In genomic region chr3L:16768001-16768652, dm6 we compare ENCODE assay signal across 3 fruit fly cellular contexts.
TF ChIP-seq lines count a peak whose summit lies in the region.

No protein-coding gene starts in this region.

- TF ChIP-seq CTCF in whole organism, embryonic (GFP tag; optimal IDR thresholded peaks at IDR 0.05; lab: Kevin White, UChicago), result no peak

TF ChIP-seq in whole organism, embryonic, 481 proteins besides CTCF, POLR2A, EP300 and RAD21 (continues in another document):
- TF ChIP-seq caup (GFP tag; optimal IDR thresholded peaks at IDR 0.05; lab: Kevin White, UChicago; ENCODE audit: severe bottlenecking), result no peak
- TF ChIP-seq CG18619 (GFP tag; optimal IDR thresholded peaks at IDR 0.05; lab: Kevin White, UChicago), result no peak
- no peak for TF ChIP-seq Dad (GFP tag; optimal IDR thresholded peaks at IDR 0.05; lab: Kevin White, UChicago)
- peak; percentile 40; the same call in 1 of the 2 replicates for TF ChIP-seq HLH3B (GFP tag; IDR thresholded peaks at IDR 0.05; lab: Robert Waterston, UW)
- no peak for TF ChIP-seq Rfx (GFP tag; IDR thresholded peaks at IDR 0.05; lab: Robert Waterston, UW)
- TF ChIP-seq CG12299 (tag; optimal IDR thresholded peaks at IDR 0.05; lab: Kevin White, UChicago), result no peak
- TF ChIP-seq crol (GFP tag; IDR thresholded peaks at IDR 0.05; lab: Robert Waterston, UW), result no peak
- peak; percentile 73 for TF ChIP-seq CG10959 (GFP tag; IDR thresholded peaks at IDR 0.05; lab: Robert Waterston, UW)
- TF ChIP-seq CG3407 (GFP tag; optimal IDR thresholded peaks at IDR 0.05; lab: Kevin White, UChicago), result no peak
- no peak for TF ChIP-seq jigr1 (GFP tag; IDR thresholded peaks at IDR 0.05; lab: Robert Waterston, UW)
- TF ChIP-seq Abd-B (GFP tag; optimal IDR thresholded peaks at IDR 0.05; lab: Kevin White, UChicago), result peak; percentile 22
- TF ChIP-seq ab (GFP tag; optimal IDR thresholded peaks at IDR 0.05; lab: Kevin White, UChicago), result no peak
- peak; percentile 32 for TF ChIP-seq CG6254 (GFP tag; optimal IDR thresholded peaks at IDR 0.05; lab: Kevin White, UChicago)
- no peak for TF ChIP-seq oc (tag; optimal IDR thresholded peaks at IDR 0.05; lab: Kevin White, UChicago)
- TF ChIP-seq kay (GFP tag; optimal IDR thresholded peaks at IDR 0.05; lab: Kevin White, UChicago), result peak; percentile 1
- peak; percentile 78 for TF ChIP-seq Xrp1 (GFP tag; IDR thresholded peaks at IDR 0.05; lab: Robert Waterston, UW)
- TF ChIP-seq salm (tag; optimal IDR thresholded peaks at IDR 0.05; lab: Kevin White, UChicago), result no peak
- no peak for TF ChIP-seq CG3995 (GFP tag; optimal IDR thresholded peaks at IDR 0.05; lab: Kevin White, UChicago)
- TF ChIP-seq sima (GFP tag; optimal IDR thresholded peaks at IDR 0.05; lab: Kevin White, UChicago), result no peak
- no peak for TF ChIP-seq so (GFP tag; IDR thresholded peaks at IDR 0.05; lab: Robert Waterston, UW)
- TF ChIP-seq corto (GFP tag; optimal IDR thresholded peaks at IDR 0.05; lab: Kevin White, UChicago), result no peak
- TF ChIP-seq Pdp1 (GFP tag; optimal IDR thresholded peaks at IDR 0.05; lab: Kevin White, UChicago), result peak; percentile 44 to 46
- TF ChIP-seq Adf1 (GFP tag; IDR thresholded peaks at IDR 0.05; lab: Robert Waterston, UW), result no peak
- no peak for TF ChIP-seq CG14014 (GFP tag; IDR thresholded peaks at IDR 0.05; lab: Robert Waterston, UW)
- TF ChIP-seq CG8089 (GFP tag; optimal IDR thresholded peaks at IDR 0.05; lab: Kevin White, UChicago), result peak; percentile 2
- no peak for TF ChIP-seq CG2129 (GFP tag; IDR thresholded peaks at IDR 0.05; lab: Robert Waterston, UW; ENCODE audit: partially characterized antibody)
- TF ChIP-seq CG4730 (GFP tag; IDR thresholded peaks at IDR 0.05; lab: Robert Waterston, UW), result peak; percentile 36; the same call in 1 of the 2 replicates
- peak; percentile 68 for TF ChIP-seq gem (tag; optimal IDR thresholded peaks at IDR 0.05; lab: Kevin White, UChicago)
- peak; percentile 34 for TF ChIP-seq Sox102F (GFP tag; optimal IDR thresholded peaks at IDR 0.05; lab: Kevin White, UChicago)
- no peak for TF ChIP-seq CG7745 (tag; optimal IDR thresholded peaks at IDR 0.05; lab: Kevin White, UChicago)
- TF ChIP-seq CG34376 (GFP tag; optimal IDR thresholded peaks at IDR 0.05; lab: Kevin White, UChicago), result no peak

TF ChIP-seq in whole organism, prepupa, 60 proteins besides CTCF, POLR2A, EP300 and RAD21:
- TF ChIP-seq eg (GFP tag; IDR thresholded peaks at IDR 0.05; lab: Robert Waterston, UW), result 0 out of 3 replicates have a peak, but pooled peaks have one; percentile 38
- TF ChIP-seq CG10631 (GFP tag; optimal IDR thresholded peaks at IDR 0.05; lab: Kevin White, UChicago), result peak; percentile 18
- TF ChIP-seq CG8119 (GFP tag; IDR thresholded peaks at IDR 0.05; lab: Robert Waterston, UW), result no peak
- TF ChIP-seq Eip78C (GFP tag; lab: Kevin White, UChicago), result peak; percentile 68
- peak; percentile 4 for TF ChIP-seq CG3919 (GFP tag; optimal IDR thresholded peaks at IDR 0.05; lab: Kevin White, UChicago)
- TF ChIP-seq Ets96B (tag; optimal IDR thresholded peaks at IDR 0.05; lab: Kevin White, UChicago), result peak; percentile 23
- TF ChIP-seq acj6 (GFP tag; optimal IDR thresholded peaks at IDR 0.05; lab: Kevin White, UChicago), result peak; percentile 11
- TF ChIP-seq Hr38 (GFP tag; optimal IDR thresholded peaks at IDR 0.05; lab: Kevin White, UChicago), result no peak
- TF ChIP-seq CG6276 (GFP tag; optimal IDR thresholded peaks at IDR 0.05; lab: Kevin White, UChicago), result no peak
- TF ChIP-seq Hr4 (GFP tag; optimal IDR thresholded peaks at IDR 0.05; lab: Kevin White, UChicago), result no peak
- TF ChIP-seq achi (GFP tag; optimal IDR thresholded peaks at IDR 0.05; lab: Kevin White, UChicago), result no peak
- TF ChIP-seq fkh (GFP tag; optimal IDR thresholded peaks at IDR 0.05; lab: Kevin White, UChicago), result peak; percentile 52

TF ChIP-seq in whole organism, pupa, 21 proteins besides CTCF, POLR2A, EP300 and RAD21:
- TF ChIP-seq EcR (GFP tag; optimal IDR thresholded peaks at IDR 0.05; lab: Kevin White, UChicago), result no peak
- no peak for TF ChIP-seq CG12605 (GFP tag; IDR thresholded peaks at IDR 0.05; lab: Robert Waterston, UW)
- TF ChIP-seq CG4496 (GFP tag; IDR thresholded peaks at IDR 0.05; lab: Robert Waterston, UW), result no peak
- peak; percentile 38 for TF ChIP-seq CG17806 (tag; optimal IDR thresholded peaks at IDR 0.05; lab: Kevin White, UChicago)
- no peak for TF ChIP-seq Snoo (tag; optimal IDR thresholded peaks at IDR 0.05; lab: Kevin White, UChicago)
- TF ChIP-seq CG8159 (tag; optimal IDR thresholded peaks at IDR 0.05; lab: Kevin White, UChicago), result peak; percentile 42
- TF ChIP-seq CG13204 (GFP tag; optimal IDR thresholded peaks at IDR 0.05; lab: Kevin White, UChicago), result no peak
- peak; percentile 39 for TF ChIP-seq CG14655 (GFP tag; optimal IDR thresholded peaks at IDR 0.05; lab: Kevin White, UChicago)
- TF ChIP-seq fd96Ca (GFP tag; IDR thresholded peaks at IDR 0.05; lab: Robert Waterston, UW), result no peak
- TF ChIP-seq CG8301 (tag; optimal IDR thresholded peaks at IDR 0.05; lab: Kevin White, UChicago), result peak; percentile 19
- peak; percentile 5 for TF ChIP-seq CG9948 (tag; optimal IDR thresholded peaks at IDR 0.05; lab: Kevin White, UChicago)
- no peak for TF ChIP-seq CG10348 (GFP tag; IDR thresholded peaks at IDR 0.05; lab: Robert Waterston, UW)
- TF ChIP-seq Pif1A (GFP tag; optimal IDR thresholded peaks at IDR 0.05; lab: Kevin White, UChicago), result no peak
TF ChIP-seq in whole organism, pupa: peak in this region for 5.

Comparison
In these comparisons a context has a peak if more than half of its experiments do, and no peak if none do; other contexts are left out.
1. Of the 7 proteins assayed by ChIP-seq in both whole organism, embryonic and whole organism, prepupa: peak only in whole organism, embryonic: Gug and Sox102F; only in whole organism, prepupa: none; in both: none; in neither: 5.